Fruit fly (Drosophila melanogaster): ENCODE measurements around the gene CG5056.

DNA sequence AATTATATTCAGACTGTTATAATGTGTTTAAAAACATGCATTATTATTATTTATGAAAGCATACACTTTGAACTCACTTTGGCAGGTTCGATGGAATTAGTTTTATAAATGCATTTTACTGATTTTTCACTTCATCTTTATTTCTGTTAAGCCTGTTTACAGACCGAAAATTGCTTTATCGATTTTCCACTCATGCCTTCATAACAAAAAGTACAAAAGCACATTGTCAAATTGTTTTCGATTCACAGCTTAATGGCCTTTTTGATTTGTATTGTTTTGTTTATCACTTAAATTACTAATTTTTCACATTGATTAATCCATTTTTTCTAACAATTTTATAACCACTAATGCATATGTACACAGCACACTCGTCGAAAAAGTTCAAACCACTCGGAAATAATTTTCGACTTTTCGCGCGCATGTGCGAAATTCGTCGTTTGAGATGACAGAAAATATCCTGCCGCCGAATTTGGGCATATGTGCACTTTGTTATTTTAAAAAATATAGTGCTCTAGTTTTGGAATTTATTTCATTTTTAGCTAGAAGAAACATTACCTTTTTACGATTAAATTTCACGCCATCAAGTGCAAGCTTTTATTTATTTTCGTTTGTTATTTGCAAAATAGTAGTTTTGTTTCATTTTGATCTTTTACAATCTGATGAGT lies 7.2 kb downstream of the CG5056 start, which contains the start of gene rho-5:
- TF ChIP-seq CG12768 (GFP tag; optimal IDR thresholded peaks at IDR 0.05), result no peak
- no peak for TF ChIP-seq pad (GFP tag; optimal IDR thresholded peaks at IDR 0.05)
- no peak for TF ChIP-seq Hr96 (GFP tag; optimal IDR thresholded peaks at IDR 0.05)
- TF ChIP-seq CG1620 (GFP tag; optimal IDR thresholded peaks at IDR 0.05), result no peak
- no peak for TF ChIP-seq Clk (GFP tag; optimal IDR thresholded peaks at IDR 0.05)
- no peak for TF ChIP-seq ovo (GFP tag; optimal IDR thresholded peaks at IDR 0.05)
- no peak for TF ChIP-seq CG11617 (GFP tag; optimal IDR thresholded peaks at IDR 0.05)
- no peak for TF ChIP-seq kay (GFP tag; ENCODE audit: borderline replicate concordance)
- no peak for TF ChIP-seq cic (GFP tag; optimal IDR thresholded peaks at IDR 0.05)
- TF ChIP-seq toe (GFP tag; optimal IDR thresholded peaks at IDR 0.05), result no peak
- no peak for TF ChIP-seq CG7045 (GFP tag; optimal IDR thresholded peaks at IDR 0.05)

All from whole organism, adult.